Worm (Caenorhabditis elegans) whole organism, young adult: Measurements from ENCODE around the gene gck-4.

Source experiments
- C17E4.6 ChIP-seq: fragments of 200-800 bp; sonication (Bioruptor generic); IDR thresholded peaks from 2 replicates; pipeline ENCODE4 v1.3.6; 2022; ENCODE audit warnings: missing genetic modification reagents, missing genetic modification characterization, missing compliant biosample characterization
- F39B2.1 ChIP-seq: fragments of 200-800 bp; sonication (Bioruptor generic); IDR thresholded peaks from 2 replicates; pipeline ENCODE4 v1.3.6; 2022; ENCODE audit warnings: missing genetic modification reagents, missing genetic modification characterization, missing compliant biosample characterization
- F49E8.2 ChIP-seq: sonication (generic microtip); optimal IDR thresholded peaks from 3 replicates; lab custom pipeline; 2017; ENCODE audit warnings: missing genetic modification characterization, mild to moderate bottlenecking, missing compliant biosample characterization, antibody characterized with exemption, moderate library complexity; ENCODE audit not compliant: insufficient read depth
- F57C9.4 ChIP-seq: sonication (generic microtip); optimal IDR thresholded peaks from 2 replicates; lab custom pipeline; 2017; ENCODE audit warnings: mild to moderate bottlenecking, missing genetic modification characterization, missing compliant biosample characterization
- K11D2.4 ChIP-seq: fragments of 200-800 bp; sonication (Bioruptor generic); IDR thresholded peaks from 2 replicates; pipeline ENCODE4 v1.3.6; 2022; ENCODE audit warnings: missing genetic modification reagents, missing genetic modification characterization, missing compliant biosample characterization
- Y95B8A.8 ChIP-seq: fragments of 200-800 bp; sonication (Bioruptor generic); IDR thresholded peaks from 2 replicates; pipeline ENCODE4 v1.3.6; 2022; ENCODE audit warnings: missing genetic modification reagents, missing genetic modification characterization, missing compliant biosample characterization
- aptf-2 ChIP-seq: fragments of 200-800 bp; sonication (Bioruptor generic); conservative IDR thresholded peaks from 2 replicates; pipeline ENCODE4 v1.3.6; 2022; ENCODE audit warnings: missing genetic modification reagents, missing genetic modification characterization, missing compliant biosample characterization
- attf-5 ChIP-seq: fragments of 200-800 bp; sonication (Bioruptor generic); optimal IDR thresholded peaks from 2 replicates; lab custom pipeline; 2018; ENCODE audit warnings: mild to moderate bottlenecking, missing genetic modification characterization, missing compliant biosample characterization
- attf-6 ChIP-seq: fragments of 200-800 bp; sonication (Bioruptor generic); IDR thresholded peaks from 2 replicates; pipeline ENCODE4 v1.3.6; 2022; ENCODE audit warnings: missing genetic modification reagents, missing genetic modification characterization, missing compliant biosample characterization
- bed-2 ChIP-seq: fragments of 200-800 bp; sonication (Bioruptor generic); IDR thresholded peaks from 2 replicates; pipeline ENCODE4 v1.3.6; 2022; ENCODE audit warnings: missing genetic modification reagents, missing genetic modification characterization, missing compliant biosample characterization
- ccch-3 ChIP-seq: fragments of 200-800 bp; sonication (Bioruptor generic); optimal IDR thresholded peaks from 2 replicates; lab custom pipeline; 2018; ENCODE audit warnings: mild to moderate bottlenecking, missing genetic modification characterization, missing compliant biosample characterization
- ceh-100 ChIP-seq: fragments of 200-800 bp; sonication (Bioruptor generic); IDR thresholded peaks from 2 replicates; pipeline ENCODE4 v1.3.6; 2022; ENCODE audit warnings: missing genetic modification reagents, missing genetic modification characterization, missing compliant biosample characterization
- ceh-27 ChIP-seq: fragments of 200-800 bp; sonication (Bioruptor generic); optimal IDR thresholded peaks from 2 replicates; lab custom pipeline; 2018; ENCODE audit warnings: mild to moderate bottlenecking, missing genetic modification characterization, moderate library complexity, missing compliant biosample characterization
- ceh-58 ChIP-seq: fragments of 200-800 bp; sonication (Bioruptor generic); IDR thresholded peaks from 2 replicates; pipeline ENCODE4 v1.3.6; 2022; ENCODE audit warnings: missing genetic modification characterization, missing compliant biosample characterization
- die-1 ChIP-seq: sonication (generic microtip); optimal IDR thresholded peaks from 2 replicates; lab custom pipeline; 2016; ENCODE audit warnings: missing genotype, mild to moderate bottlenecking, missing genetic modification characterization, missing compliant biosample characterization
- dox-1 ChIP-seq: fragments of 200-800 bp; sonication (Bioruptor generic); IDR thresholded peaks from 2 replicates; pipeline ENCODE4 v1.3.6; 2022; ENCODE audit warnings: missing genetic modification reagents, missing genetic modification characterization, missing compliant biosample characterization
- egl-44 ChIP-seq: fragments of 200-800 bp; sonication (Bioruptor generic); IDR thresholded peaks from 2 replicates; pipeline ENCODE4 v1.3.6; 2022; ENCODE audit warnings: missing genetic modification reagents, missing genetic modification characterization, missing compliant biosample characterization
- egrh-3 ChIP-seq: fragments of 200-800 bp; sonication (Bioruptor generic); IDR thresholded peaks from 2 replicates; pipeline ENCODE4 v1.3.6; 2022; ENCODE audit warnings: missing genetic modification reagents, missing genetic modification characterization, missing compliant biosample characterization
- gei-17 ChIP-seq: fragments of 200-800 bp; sonication (Bioruptor generic); optimal IDR thresholded peaks from 2 replicates; lab custom pipeline; 2018; ENCODE audit warnings: mild to moderate bottlenecking, missing genetic modification characterization, missing compliant biosample characterization
- hlh-12 ChIP-seq: sonication (generic microtip); optimal IDR thresholded peaks from 2 replicates; lab custom pipeline; 2016; ENCODE audit warnings: missing genetic modification characterization, missing compliant biosample characterization
- hmg-1.2 ChIP-seq: fragments of 200-800 bp; sonication (Bioruptor generic); IDR thresholded peaks from 2 replicates; pipeline ENCODE4 v1.3.6; 2022; ENCODE audit warnings: missing genetic modification reagents, missing genetic modification characterization, missing compliant biosample characterization
- hrde-1 ChIP-seq: sonication (generic microtip); optimal IDR thresholded peaks from 2 replicates; lab custom pipeline; 2016; ENCODE audit warnings: missing genetic modification characterization, mild to moderate bottlenecking, missing compliant biosample characterization, moderate library complexity, missing genotype, missing genetic modification reagents, borderline replicate concordance
- lag-1 ChIP-seq: fragments of 200-800 bp; sonication (Bioruptor generic); IDR thresholded peaks from 2 replicates; pipeline ENCODE4 v1.3.6; 2022; ENCODE audit warnings: missing genetic modification reagents, missing genetic modification characterization, missing compliant biosample characterization
- lin-35 ChIP-seq, 3 experiments: fragments of 150-350 bp in 2 of 3; sonication (generic microtip) in 1 of 3; optimal IDR thresholded peaks; 2 replicates each; lab custom pipeline; 2014 to 2018; ENCODE audit warnings: missing biosample characterization in 3 of 3, missing genetic modification characterization in 3 of 3, missing genetic modification reagents in 3 of 3
- lin-54 ChIP-seq: fragments of 200-800 bp; sonication (Bioruptor generic); optimal IDR thresholded peaks from 2 replicates; lab custom pipeline; 2018; ENCODE audit warnings: mild to moderate bottlenecking, missing genetic modification characterization, missing compliant biosample characterization
- madf-3 ChIP-seq: fragments of 200-800 bp; sonication (Bioruptor generic); IDR thresholded peaks from 2 replicates; pipeline ENCODE4 v1.3.6; 2022; ENCODE audit warnings: missing genetic modification reagents, missing genetic modification characterization, missing compliant biosample characterization
- mel-28 ChIP-seq: sonication (generic microtip); optimal IDR thresholded peaks from 2 replicates; lab custom pipeline; 2016; ENCODE audit warnings: borderline replicate concordance, mild to moderate bottlenecking, missing genetic modification characterization, missing compliant biosample characterization
- mes-4 ChIP-seq: sonication (generic microtip); optimal IDR thresholded peaks from 2 replicates; lab custom pipeline; 2016; ENCODE audit warnings: missing genotype, missing genetic modification characterization, missing compliant biosample characterization
- mxl-1 ChIP-seq: sonication (generic microtip); optimal IDR thresholded peaks from 2 replicates; lab custom pipeline; 2016; ENCODE audit warnings: missing genetic modification characterization, missing compliant biosample characterization
- nfya-2 ChIP-seq: fragments of 200-800 bp; sonication (Bioruptor generic); IDR thresholded peaks from 2 replicates; pipeline ENCODE4 v1.3.6; 2022; ENCODE audit warnings: missing genetic modification reagents, missing genetic modification characterization, missing compliant biosample characterization
- nhr-80 ChIP-seq: sonication (generic microtip); optimal IDR thresholded peaks from 2 replicates; lab custom pipeline; 2016; ENCODE audit warnings: missing genetic modification characterization, missing compliant biosample characterization
- nhr-90 ChIP-seq: sonication (generic microtip); optimal IDR thresholded peaks from 2 replicates; lab custom pipeline; 2016; ENCODE audit warnings: missing genotype, mild to moderate bottlenecking, missing genetic modification characterization, missing compliant biosample characterization
- pbrm-1 ChIP-seq: fragments of 200-800 bp; sonication (Bioruptor generic); IDR thresholded peaks from 2 replicates; pipeline ENCODE4 v1.3.6; 2022; ENCODE audit warnings: missing genetic modification reagents, missing genetic modification characterization, missing compliant biosample characterization
- rec-8 ChIP-seq, 2 experiments: sonication (generic microtip); optimal IDR thresholded peaks; 2 replicates each; lab custom pipeline; 2016; ENCODE audit warnings: mild to moderate bottlenecking in 2 of 2, missing genetic modification characterization in 2 of 2, missing genetic modification reagents in 2 of 2, missing genotype in 2 of 2, missing biosample characterization in 1 of 2, missing compliant biosample characterization in 1 of 2, moderate library complexity in 1 of 2
- repo-1 ChIP-seq: sonication (generic microtip); optimal IDR thresholded peaks from 2 replicates; lab custom pipeline; 2017; ENCODE audit warnings: mild to moderate bottlenecking, missing genetic modification characterization, missing compliant biosample characterization
- rpc-1 ChIP-seq, 2 experiments: fragments of 150-350 bp in 1 of 2; sonication (generic microtip) in 1 of 2; optimal IDR thresholded peaks; 2 replicates each; lab custom pipeline; 2014 to 2018; ENCODE audit warnings: missing biosample characterization in 1 of 2, missing genetic modification characterization in 1 of 2, missing genetic modification reagents in 1 of 2, missing genotype in 1 of 2
- snpc-1.3 ChIP-seq: sonication (generic microtip); optimal IDR thresholded peaks from 2 replicates; lab custom pipeline; 2017; ENCODE audit warnings: missing genetic modification characterization, mild to moderate bottlenecking, missing compliant biosample characterization, antibody characterized with exemption, moderate library complexity, missing genotype, missing genetic modification reagents; ENCODE audit not compliant: insufficient read depth
- somi-1 ChIP-seq: fragments of 200-800 bp; sonication (Bioruptor generic); optimal IDR thresholded peaks from 2 replicates; lab custom pipeline; 2018; ENCODE audit warnings: mild to moderate bottlenecking, missing genetic modification characterization, missing compliant biosample characterization
- tbp1 ChIP-seq: fragments of 200-800 bp; sonication (Bioruptor generic); optimal IDR thresholded peaks from 2 replicates; lab custom pipeline; 2018; ENCODE audit warnings: mild to moderate bottlenecking, missing genetic modification characterization, missing compliant biosample characterization
- tlf-1 ChIP-seq: fragments of 200-800 bp; sonication (Bioruptor generic); optimal IDR thresholded peaks from 2 replicates; lab custom pipeline; 2018; ENCODE audit warnings: mild to moderate bottlenecking, missing genetic modification characterization, missing compliant biosample characterization
- unc-130 ChIP-seq: sonication (generic microtip); optimal IDR thresholded peaks from 2 replicates; lab custom pipeline; 2016; ENCODE audit warnings: missing genetic modification reagents, missing genetic modification characterization, missing compliant biosample characterization
- zfh-2 ChIP-seq: fragments of 200-800 bp; sonication (Bioruptor generic); conservative IDR thresholded peaks from 2 replicates; pipeline ENCODE4 v1.3.6; 2022; ENCODE audit warnings: missing genetic modification reagents, missing genetic modification characterization, missing compliant biosample characterization
- ztf-18 ChIP-seq: sonication (generic microtip); optimal IDR thresholded peaks from 2 replicates; lab custom pipeline; 2016; ENCODE audit warnings: missing genotype, mild to moderate bottlenecking, missing genetic modification characterization, missing compliant biosample characterization
- ztf-26 ChIP-seq: sonication (generic microtip); optimal IDR thresholded peaks from 2 replicates; lab custom pipeline; 2017; ENCODE audit warnings: missing genetic modification characterization, missing compliant biosample characterization
- ztf-28 ChIP-seq: fragments of 200-800 bp; sonication (Bioruptor generic); IDR thresholded peaks from 2 replicates; pipeline ENCODE4 v1.3.6; 2022; ENCODE audit warnings: missing genetic modification reagents, missing genetic modification characterization, missing compliant biosample characterization
- ztf-3 ChIP-seq: fragments of 200-800 bp; sonication (Bioruptor generic); optimal IDR thresholded peaks from 2 replicates; lab custom pipeline; 2018; ENCODE audit warnings: mild to moderate bottlenecking, missing genetic modification characterization, missing compliant biosample characterization
- ztf-6 ChIP-seq: fragments of 200-800 bp; sonication (Bioruptor generic); IDR thresholded peaks from 2 replicates; pipeline ENCODE4 v1.3.6; 2022; ENCODE audit warnings: missing genetic modification reagents, missing genetic modification characterization, missing compliant biosample characterization

The gck-4 gene

DNA sequence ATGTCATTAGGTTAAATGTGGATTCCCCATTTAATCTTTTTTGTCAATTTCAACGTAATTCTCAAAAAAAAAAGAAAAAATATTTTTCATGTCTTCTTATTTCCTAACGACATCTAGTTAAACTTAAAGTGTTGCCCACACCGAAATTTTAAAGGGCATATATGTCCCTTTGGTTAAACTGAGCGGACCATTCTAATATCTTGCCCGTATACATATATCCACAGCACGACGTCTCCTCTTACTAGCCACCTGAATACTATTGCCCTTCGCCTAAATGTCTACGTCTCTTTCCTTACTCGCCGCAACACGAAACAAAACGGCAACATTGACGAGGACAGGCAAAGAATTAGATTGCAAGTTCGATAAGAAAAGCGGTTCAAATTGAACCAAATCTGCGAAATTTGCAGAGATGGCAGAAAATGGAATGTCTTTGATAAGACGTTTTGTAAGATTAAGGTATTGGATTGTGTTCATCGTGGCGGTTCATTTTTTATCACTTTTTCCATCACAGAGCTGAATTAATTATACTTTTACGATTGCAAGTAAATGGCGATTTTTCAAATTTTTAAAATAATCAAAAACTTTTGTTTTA, 23.7 kb downstream of the gck-4 start (continued):
- TF ChIP-seq ztf-3 (GFP tag; lab: Kevin White, UChicago) (peak; percentile 86), aptf-2 (GFP tag; lab: Robert Waterston, UW) (no peak), somi-1 (GFP tag; lab: Kevin White, UChicago) (peak; percentile 98), nhr-90 (tag; lab: Kevin White, UChicago) (peak; percentile 89), C17E4.6 (GFP tag; lab: Robert Waterston, UW) (peak; percentile 90), ztf-28 (GFP tag; lab: Robert Waterston, UW) (no peak; the same call in 1 of the 2 replicates), die-1 (peak; percentile 74), mes-4 (no peak), K11D2.4 (GFP tag; lab: Robert Waterston, UW) (peak; percentile 99), hrde-1 (tag; lab: Kevin White, UChicago) (peak; percentile 22), zfh-2 (GFP tag; lab: Robert Waterston, UW) (no peak), ceh-27 (GFP tag; lab: Kevin White, UChicago) (peak; percentile 99), attf-6 (GFP tag; lab: Robert Waterston, UW) (no peak), rpc-1 (optimal IDR thresholded peaks at IDR 0.05; lab: Kevin White, UChicago) (peak; percentile 15), rpc-1 (tag; optimal IDR thresholded peaks at IDR 0.05; lab: Kevin White, UChicago) (no peak), attf-5 (GFP tag; lab: Kevin White, UChicago) (peak; percentile 57), mxl-1 (tag; lab: Kevin White, UChicago) (peak; percentile 86), tlf-1 (peak; percentile 97), ccch-3 (GFP tag; lab: Kevin White, UChicago) (peak; percentile 92), tbp1 (peak; percentile 82), ztf-18 (peak; percentile 69), ceh-58 (GFP tag; lab: Robert Waterston, UW) (0 out of 2 replicates have a peak, but pooled peaks have one; percentile 85), mel-28 (tag; lab: Kevin White, UChicago) (peak; percentile 61), F49E8.2 (no peak), lin-35 (GFP tag; optimal IDR thresholded peaks at IDR 0.05; lab: Kevin White, UChicago) (peak in 2 of 3 experiments; percentile 88 to 98), Y95B8A.8 (GFP tag; lab: Robert Waterston, UW) (peak; percentile 73; the same call in 1 of the 2 replicates), hmg-1.2 (peak; percentile 86), ztf-6 (GFP tag; lab: Robert Waterston, UW) (peak; percentile 85), nhr-80 (tag; lab: Kevin White, UChicago) (peak; percentile 96), egrh-3 (no peak), ztf-26 (peak; percentile 100), egl-44 (GFP tag; lab: Robert Waterston, UW) (peak; percentile 91), dox-1 (GFP tag; lab: Robert Waterston, UW) (peak; percentile 98; the same call in 1 of the 2 replicates), lin-54 (peak; percentile 91), bed-2 (GFP tag; lab: Robert Waterston, UW) (0 out of 2 replicates have a peak, but pooled peaks have one; percentile 60), F57C9.4 (tag; lab: Kevin White, UChicago) (peak; percentile 54), rec-8 (tag; optimal IDR thresholded peaks at IDR 0.05; lab: Kevin White, UChicago) (no peak), unc-130 (no peak), snpc-1.3 (peak; percentile 10), ceh-100 (GFP tag; lab: Robert Waterston, UW) (peak; percentile 79), hlh-12 (tag; lab: Kevin White, UChicago) (no peak), madf-3 (GFP tag; lab: Robert Waterston, UW) (peak; percentile 83), gei-17 (GFP tag; lab: Kevin White, UChicago) (peak; percentile 98), pbrm-1 (GFP tag; lab: Robert Waterston, UW) (peak; percentile 94), repo-1 (tag; lab: Kevin White, UChicago) (peak; percentile 100), F39B2.1 (no peak), lag-1 (0 out of 2 replicates have a peak, but pooled peaks have one; percentile 57), nfya-2 (GFP tag; lab: Robert Waterston, UW) (0 out of 2 replicates have a peak, but pooled peaks have one; percentile 26)
